Fruit fly (Drosophila melanogaster): ENCODE measurements around the gene CG34313.

DNA sequence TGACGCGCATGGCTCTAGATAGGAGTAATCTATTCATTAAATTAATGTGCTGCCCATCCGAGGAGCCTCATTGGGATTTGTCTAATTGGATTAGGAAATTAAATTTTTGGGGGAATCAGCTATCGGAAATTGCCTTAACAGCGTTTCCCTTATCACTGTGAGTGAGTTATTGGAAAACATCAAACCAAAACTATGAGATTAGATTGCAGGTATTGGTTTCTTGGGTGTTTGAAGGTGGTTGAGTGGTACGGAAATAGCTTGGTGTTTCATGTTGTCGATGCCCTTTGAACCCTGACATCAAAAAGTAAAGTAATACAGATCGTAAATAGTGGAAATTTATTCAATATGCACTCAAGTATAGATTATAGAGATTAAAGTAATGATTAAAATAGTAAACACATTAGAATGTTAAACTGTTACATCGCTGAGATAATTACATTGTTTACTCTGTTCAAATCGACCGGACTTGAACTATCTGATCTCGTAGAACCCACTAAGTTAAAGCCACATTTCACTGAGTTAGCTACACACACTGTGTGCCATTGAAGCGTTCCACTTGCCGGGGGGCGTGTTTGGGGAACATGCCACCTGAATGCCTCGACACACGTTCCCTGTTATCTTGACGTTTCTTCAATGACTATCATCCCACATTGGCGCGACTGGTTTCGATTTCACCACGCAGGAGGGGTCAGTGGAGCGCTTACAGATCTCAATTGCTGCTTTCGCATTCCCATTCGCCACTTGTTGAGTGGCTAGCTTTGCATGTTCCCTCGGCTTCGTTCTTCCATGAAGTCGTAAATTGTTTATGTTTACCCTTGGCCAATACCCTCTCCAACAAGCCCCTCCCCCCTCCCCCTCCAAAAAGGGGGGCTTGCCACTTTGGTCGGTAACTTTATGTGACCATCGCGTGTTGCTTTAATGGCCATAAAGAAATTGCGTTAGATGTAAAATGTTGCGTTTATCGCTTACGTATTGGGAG lies 3.8 kb downstream of the CG34313 start:
- TF ChIP-seq pad (GFP tag; optimal IDR thresholded peaks at IDR 0.05) (no peak), Clk (GFP tag; optimal IDR thresholded peaks at IDR 0.05) (no peak), CG1620 (GFP tag; optimal IDR thresholded peaks at IDR 0.05) (no peak)
